Worm (Caenorhabditis elegans) whole organism, young adult: Measurements from ENCODE around the gene F20A1.4.

Source experiments
- C06A6.2 ChIP-seq: fragments of 200-800 bp; sonication (Bioruptor generic); conservative IDR thresholded peaks from 2 replicates; pipeline ENCODE4 v1.3.6; 2022; ENCODE audit warnings: missing genetic modification characterization, missing compliant biosample characterization
- C17E4.6 ChIP-seq: fragments of 200-800 bp; sonication (Bioruptor generic); IDR thresholded peaks from 2 replicates; pipeline ENCODE4 v1.3.6; 2022; ENCODE audit warnings: missing genetic modification reagents, missing genetic modification characterization, missing compliant biosample characterization
- F39B2.1 ChIP-seq: fragments of 200-800 bp; sonication (Bioruptor generic); IDR thresholded peaks from 2 replicates; pipeline ENCODE4 v1.3.6; 2022; ENCODE audit warnings: missing genetic modification reagents, missing genetic modification characterization, missing compliant biosample characterization
- F49E8.2 ChIP-seq: sonication (generic microtip); optimal IDR thresholded peaks from 3 replicates; lab custom pipeline; 2017; ENCODE audit warnings: missing genetic modification characterization, mild to moderate bottlenecking, missing compliant biosample characterization, antibody characterized with exemption, moderate library complexity; ENCODE audit not compliant: insufficient read depth
- F55B11.4 ChIP-seq: sonication (generic microtip); optimal IDR thresholded peaks from 2 replicates; lab custom pipeline; 2016; ENCODE audit warnings: missing compliant biosample characterization, missing genetic modification characterization, borderline replicate concordance; ENCODE audit not compliant: insufficient read depth
- K11D2.4 ChIP-seq: fragments of 200-800 bp; sonication (Bioruptor generic); IDR thresholded peaks from 2 replicates; pipeline ENCODE4 v1.3.6; 2022; ENCODE audit warnings: missing genetic modification reagents, missing genetic modification characterization, missing compliant biosample characterization
- K12H6.12 ChIP-seq: fragments of 200-800 bp; sonication (Bioruptor generic); optimal IDR thresholded peaks from 2 replicates; lab custom pipeline; 2018; ENCODE audit warnings: mild to moderate bottlenecking, missing genetic modification characterization, missing compliant biosample characterization
- Y53F4B.3 ChIP-seq: fragments of 200-800 bp; sonication (Bioruptor generic); IDR thresholded peaks from 2 replicates; pipeline ENCODE4 v1.3.6; 2022; ENCODE audit warnings: missing genetic modification reagents, missing genetic modification characterization, missing compliant biosample characterization
- Y56A3A.18 ChIP-seq: fragments of 200-800 bp; sonication (Bioruptor generic); IDR thresholded peaks from 2 replicates; pipeline ENCODE4 v1.3.6; 2022; ENCODE audit warnings: missing genetic modification reagents, missing genetic modification characterization, missing compliant biosample characterization
- Y67H2A.10 ChIP-seq: fragments of 200-800 bp; sonication (Bioruptor generic); conservative IDR thresholded peaks from 2 replicates; pipeline ENCODE4 v1.3.6; 2022; ENCODE audit warnings: missing genetic modification reagents, missing genetic modification characterization, missing compliant biosample characterization
- Y79H2A.3 ChIP-seq: fragments of 200-800 bp; sonication (Bioruptor generic); conservative IDR thresholded peaks from 2 replicates; pipeline ENCODE4 v1.3.6; 2022; ENCODE audit warnings: missing genetic modification reagents, missing genetic modification characterization, missing compliant biosample characterization
- ama-1 ChIP-seq, 3 experiments: fragments of 150-350 bp in 1 of 3; sonication (generic microtip) in 2 of 3; optimal IDR thresholded peaks; 2 replicates each; lab custom pipeline; 2014 to 2018; ENCODE audit warnings: missing biosample characterization in 2 of 3, missing genetic modification characterization in 2 of 3, missing genetic modification reagents in 2 of 3
- atf-7 ChIP-seq: sonication (generic microtip); optimal IDR thresholded peaks from 2 replicates; lab custom pipeline; 2017; ENCODE audit warnings: mild to moderate bottlenecking, missing genetic modification characterization, missing compliant biosample characterization
- cebp-1 ChIP-seq, 2 experiments: fragments of 200-800 bp in 1 of 2; sonication (Bioruptor generic) in 1 of 2; sonication (generic microtip) in 1 of 2; IDR thresholded peaks in 1 of 2; optimal IDR thresholded peaks in 1 of 2; 2 replicates each; pipeline versions ENCODE4 v1.3.6 to Lab custom; 2017 to 2022; ENCODE audit warnings: missing compliant biosample characterization in 2 of 2, missing genetic modification characterization in 2 of 2, mild to moderate bottlenecking in 1 of 2, missing genetic modification reagents in 1 of 2, moderate library complexity in 1 of 2
- ceh-58 ChIP-seq: fragments of 200-800 bp; sonication (Bioruptor generic); IDR thresholded peaks from 2 replicates; pipeline ENCODE4 v1.3.6; 2022; ENCODE audit warnings: missing genetic modification characterization, missing compliant biosample characterization
- ceh-79 ChIP-seq: sonication (generic microtip); optimal IDR thresholded peaks from 2 replicates; lab custom pipeline; 2017; ENCODE audit warnings: mild to moderate bottlenecking, missing genetic modification characterization, missing compliant biosample characterization
- chd-7 ChIP-seq: sonication (generic microtip); optimal IDR thresholded peaks from 2 replicates; lab custom pipeline; 2016; ENCODE audit warnings: mild to moderate bottlenecking, missing genetic modification characterization, moderate library complexity, missing compliant biosample characterization
- efl-1 ChIP-seq: fragments of 150-350 bp; optimal IDR thresholded peaks from 2 replicates; lab custom pipeline; 2014; ENCODE audit warnings: missing biosample characterization, missing genetic modification reagents, missing genetic modification characterization
- egrh-3 ChIP-seq: fragments of 200-800 bp; sonication (Bioruptor generic); IDR thresholded peaks from 2 replicates; pipeline ENCODE4 v1.3.6; 2022; ENCODE audit warnings: missing genetic modification reagents, missing genetic modification characterization, missing compliant biosample characterization
- ekl-4 ChIP-seq: fragments of 200-800 bp; sonication (Bioruptor generic); IDR thresholded peaks from 2 replicates; pipeline ENCODE4 v1.3.6; 2022; ENCODE audit warnings: missing genetic modification reagents, missing genetic modification characterization, missing compliant biosample characterization
- ets-4 ChIP-seq: fragments of 200-800 bp; sonication (Bioruptor generic); optimal IDR thresholded peaks from 2 replicates; lab custom pipeline; 2018; ENCODE audit warnings: mild to moderate bottlenecking, missing genetic modification characterization, missing compliant biosample characterization
- him-1 ChIP-seq: sonication (generic microtip); optimal IDR thresholded peaks from 2 replicates; lab custom pipeline; 2016; ENCODE audit warnings: missing genotype, missing genetic modification reagents, missing genetic modification characterization, missing compliant biosample characterization
- hlh-12 ChIP-seq: sonication (generic microtip); optimal IDR thresholded peaks from 2 replicates; lab custom pipeline; 2016; ENCODE audit warnings: missing genetic modification characterization, missing compliant biosample characterization
- hmg-1.2 ChIP-seq: fragments of 200-800 bp; sonication (Bioruptor generic); IDR thresholded peaks from 2 replicates; pipeline ENCODE4 v1.3.6; 2022; ENCODE audit warnings: missing genetic modification reagents, missing genetic modification characterization, missing compliant biosample characterization
- hsf-1 ChIP-seq: fragments of 200-800 bp; sonication (Bioruptor generic); IDR thresholded peaks from 2 replicates; pipeline ENCODE4 v1.3.6; 2022; ENCODE audit warnings: missing genetic modification reagents, missing genetic modification characterization, missing compliant biosample characterization
- let-607 ChIP-seq, 2 experiments: fragments of 200-800 bp in 1 of 2; sonication (Bioruptor generic) in 1 of 2; sonication (generic microtip) in 1 of 2; optimal IDR thresholded peaks; 2 replicates each; lab custom pipeline; 2016 to 2018; ENCODE audit warnings: mild to moderate bottlenecking in 2 of 2, missing compliant biosample characterization in 2 of 2, missing genetic modification characterization in 2 of 2, moderate library complexity in 2 of 2, missing genotype in 1 of 2
- lin-35 ChIP-seq, 3 experiments: fragments of 150-350 bp in 2 of 3; sonication (generic microtip) in 1 of 3; optimal IDR thresholded peaks; 2 replicates each; lab custom pipeline; 2014 to 2018; ENCODE audit warnings: missing biosample characterization in 3 of 3, missing genetic modification characterization in 3 of 3, missing genetic modification reagents in 3 of 3
- madf-6 ChIP-seq: fragments of 200-800 bp; sonication (Bioruptor generic); IDR thresholded peaks from 2 replicates; pipeline ENCODE4 v1.3.6; 2022; ENCODE audit warnings: missing genetic modification reagents, missing genetic modification characterization, missing compliant biosample characterization
- madf-8 ChIP-seq: fragments of 200-800 bp; sonication (Bioruptor generic); conservative IDR thresholded peaks from 2 replicates; pipeline ENCODE4 v1.3.6; 2022; ENCODE audit warnings: missing genetic modification reagents, missing genetic modification characterization, missing compliant biosample characterization
- mcd-1 ChIP-seq: fragments of 200-800 bp; sonication (Bioruptor generic); IDR thresholded peaks from 2 replicates; pipeline ENCODE4 v1.3.6; 2022; ENCODE audit warnings: missing genetic modification reagents, missing genetic modification characterization, missing compliant biosample characterization
- mxl-1 ChIP-seq: sonication (generic microtip); optimal IDR thresholded peaks from 2 replicates; lab custom pipeline; 2016; ENCODE audit warnings: missing genetic modification characterization, missing compliant biosample characterization
- nfya-2 ChIP-seq: fragments of 200-800 bp; sonication (Bioruptor generic); IDR thresholded peaks from 2 replicates; pipeline ENCODE4 v1.3.6; 2022; ENCODE audit warnings: missing genetic modification reagents, missing genetic modification characterization, missing compliant biosample characterization
- nhr-120 ChIP-seq: fragments of 200-800 bp; sonication (Bioruptor generic); IDR thresholded peaks from 2 replicates; pipeline ENCODE4 v1.3.6; 2022; ENCODE audit warnings: missing genetic modification characterization, missing compliant biosample characterization
- rcor-1 ChIP-seq: fragments of 200-800 bp; sonication (Bioruptor generic); IDR thresholded peaks from 2 replicates; pipeline ENCODE4 v1.3.6; 2022; ENCODE audit warnings: missing genetic modification reagents, missing genetic modification characterization, missing compliant biosample characterization
- snpc-1.1 ChIP-seq: sonication (generic microtip); optimal IDR thresholded peaks from 2 replicates; lab custom pipeline; 2017; ENCODE audit warnings: missing genetic modification characterization, mild to moderate bottlenecking, missing compliant biosample characterization, antibody characterized with exemption, moderate library complexity, missing genotype, missing genetic modification reagents; ENCODE audit not compliant: insufficient read depth
- snpc-3.4 ChIP-seq: sonication (generic microtip); optimal IDR thresholded peaks from 2 replicates; lab custom pipeline; 2017; ENCODE audit warnings: missing genetic modification characterization, mild to moderate bottlenecking, missing compliant biosample characterization, antibody characterized with exemption, moderate library complexity, missing genotype, missing genetic modification reagents
- snpc-4 ChIP-seq, 5 experiments: fragments of 150-350 bp in 1 of 5; sonication (generic microtip) in 4 of 5; optimal IDR thresholded peaks; 2 replicates each; lab custom pipeline; 2014 to 2018; ENCODE audit warnings: missing genetic modification characterization in 5 of 5, missing biosample characterization in 3 of 5, antibody characterized with exemption in 2 of 5, mild to moderate bottlenecking in 2 of 5, missing compliant biosample characterization in 2 of 5, missing genotype in 2 of 5, moderate library complexity in 2 of 5, missing genetic modification reagents in 1 of 5
- tbx-9 ChIP-seq: sonication (generic microtip); optimal IDR thresholded peaks from 2 replicates; lab custom pipeline; 2016; ENCODE audit warnings: borderline replicate concordance, missing genetic modification characterization, inconsistent platforms, missing compliant biosample characterization
- tlf-1 ChIP-seq: fragments of 200-800 bp; sonication (Bioruptor generic); optimal IDR thresholded peaks from 2 replicates; lab custom pipeline; 2018; ENCODE audit warnings: mild to moderate bottlenecking, missing genetic modification characterization, missing compliant biosample characterization
- unc-62 ChIP-seq: fragments of 150-350 bp; optimal IDR thresholded peaks from 2 replicates; lab custom pipeline; 2014; ENCODE audit warnings: missing biosample characterization, missing genetic modification reagents, missing genetic modification characterization
- zim-3 ChIP-seq: sonication (generic microtip); optimal IDR thresholded peaks from 2 replicates; lab custom pipeline; 2017; ENCODE audit warnings: mild to moderate bottlenecking, missing genetic modification characterization, moderate library complexity, missing compliant biosample characterization
- ztf-25 ChIP-seq: fragments of 200-800 bp; sonication (Bioruptor generic); IDR thresholded peaks from 2 replicates; pipeline ENCODE4 v1.3.6; 2022; ENCODE audit warnings: missing genetic modification reagents, missing genetic modification characterization, missing compliant biosample characterization

The F20A1.4 gene

ce11 chrV:7065226-7065625 is 43.6 kb upstream of the F20A1.4 start, which contains the start of gene Y57E12AR.1:
Gene Y57E12AR.1, minus strand, starts transcription at chrV:7065326.
- TF ChIP-seq lin-35 (GFP tag; optimal IDR thresholded peaks at IDR 0.05; lab: Kevin White, UChicago): no peak
- TF ChIP-seq atf-7 (tag; lab: Kevin White, UChicago): no peak
- no peak for TF ChIP-seq hsf-1 (GFP tag; lab: Robert Waterston, UW)
- TF ChIP-seq rcor-1 (GFP tag; lab: Robert Waterston, UW): no peak
- TF ChIP-seq F49E8.2 (tag; lab: Kevin White, UChicago): no peak
- TF ChIP-seq C17E4.6: no peak
- no peak for TF ChIP-seq Y67H2A.10 (GFP tag; lab: Robert Waterston, UW)
- TF ChIP-seq chd-7 (tag; lab: Kevin White, UChicago): no peak
- no peak for TF ChIP-seq unc-62 (GFP tag; lab: Kevin White, UChicago)
- TF ChIP-seq mcd-1 (GFP tag; lab: Robert Waterston, UW): no peak
- TF ChIP-seq tlf-1 (GFP tag; lab: Kevin White, UChicago): no peak
- no peak for TF ChIP-seq C06A6.2

ce11 chrV:7062790-7063189 is 41.1 kb upstream of the F20A1.4 start, which contains the start of gene tmem-258:
Gene tmem-258, plus strand, starts transcription at chrV:7063174.
- peak; percentile 43 for TF ChIP-seq hmg-1.2 (GFP tag; lab: Robert Waterston, UW)
- peak; percentile 36 for TF ChIP-seq madf-6 (GFP tag; lab: Robert Waterston, UW)
- peak; percentile 88 for TF ChIP-seq snpc-1.1
- peak; percentile 43 for TF ChIP-seq snpc-3.4
- peak; percentile 82 for TF ChIP-seq snpc-4 (GFP tag; optimal IDR thresholded peaks at IDR 0.05; lab: Kevin White, UChicago)
- TF ChIP-seq snpc-4 (tag; optimal IDR thresholded peaks at IDR 0.05; lab: Kevin White, UChicago): peak in 3 of 4 experiments; percentile 88 to 95 (median 94)
- peak; percentile 5; the same call in 1 of the 2 replicates for TF ChIP-seq ekl-4

ce11 chrV:7060396-7060795 is 38.7 kb upstream of the F20A1.4 start, which contains the start of the genes Y57E12AL.6 and Y57E12AL.1:
Gene Y57E12AL.6, minus strand, starts transcription at chrV:7060470.
Gene Y57E12AL.1, plus strand, starts transcription at chrV:7060530.
- TF ChIP-seq ama-1 (optimal IDR thresholded peaks at IDR 0.05; lab: Kevin White, UChicago) (no peak), ama-1 (GFP tag; optimal IDR thresholded peaks at IDR 0.05; lab: Kevin White, UChicago) (no peak), ztf-25 (GFP tag; lab: Robert Waterston, UW) (no peak), ets-4 (no peak), ceh-58 (GFP tag; lab: Robert Waterston, UW) (no peak), efl-1 (GFP tag; lab: Kevin White, UChicago) (peak; percentile 55), F39B2.1 (GFP tag; lab: Robert Waterston, UW) (no peak), snpc-1.1 (peak; percentile 71), madf-8 (no peak; the same call in 1 of the 2 replicates), nhr-120 (GFP tag; lab: Robert Waterston, UW) (no peak), hlh-12 (tag; lab: Kevin White, UChicago) (no peak), Y79H2A.3 (GFP tag; lab: Robert Waterston, UW) (no peak), zim-3 (no peak), K11D2.4 (peak; percentile 78), Y56A3A.18 (GFP tag; lab: Robert Waterston, UW) (no peak), rcor-1 (GFP tag; lab: Robert Waterston, UW) (peak; percentile 43; the same call in 1 of the 2 replicates), ekl-4 (peak; percentile 45; the same call in 1 of the 2 replicates), chd-7 (tag; lab: Kevin White, UChicago) (no peak), egrh-3 (no peak), cebp-1 (GFP tag; IDR thresholded peaks at IDR 0.05; lab: Robert Waterston, UW) (0 out of 2 replicates have a peak, but pooled peaks have one; percentile 37), cebp-1 (tag; optimal IDR thresholded peaks at IDR 0.05; lab: Kevin White, UChicago) (peak; percentile 85), tbx-9 (tag; lab: Kevin White, UChicago) (no peak), atf-7 (tag; lab: Kevin White, UChicago) (peak; percentile 33), mxl-1 (no peak), C17E4.6 (no peak), K12H6.12 (peak; percentile 52), mcd-1 (GFP tag; lab: Robert Waterston, UW) (peak; percentile 80), Y53F4B.3 (GFP tag; lab: Robert Waterston, UW) (no peak), him-1 (tag; lab: Kevin White, UChicago) (no peak), F55B11.4 (no peak), let-607 (tag; optimal IDR thresholded peaks at IDR 0.05; lab: Kevin White, UChicago) (peak; percentile 33 to 82), nfya-2 (no peak), ceh-79 (tag; lab: Kevin White, UChicago) (no peak)
